Worm (Caenorhabditis elegans) whole organism, midembryonic: ENCODE measurements around the gene F58G1.8.

ENCODE experiments used
- flt-1 ChIP-seq: fragments of 200-800 bp; sonication (Bioruptor generic); IDR thresholded peaks from 2 replicates; pipeline ENCODE4 v1.3.6; 2022; ENCODE audit warnings: missing genetic modification characterization, missing compliant biosample characterization
- ztf-23 ChIP-seq: fragments of 200-800 bp; sonication (Bioruptor generic); IDR thresholded peaks from 2 replicates; pipeline ENCODE4 v1.3.6; 2022; ENCODE audit warnings: missing genetic modification reagents, missing genetic modification characterization, missing compliant biosample characterization

ce11 chrII:12897361-12897760 lies 28.1 kb downstream of the F58G1.8 start:
- no peak for TF ChIP-seq flt-1 (GFP tag; lab: Robert Waterston, UW)
- no peak for TF ChIP-seq ztf-23 (GFP tag; lab: Robert Waterston, UW)
